Worm (Caenorhabditis elegans) whole organism, L2 larva: ENCODE data around the gene Y41D4B.1.

Experiments
- C34F6.9 ChIP-seq: fragments of 150-350 bp; optimal IDR thresholded peaks from 2 replicates; lab custom pipeline; 2014; ENCODE audit warnings: missing biosample characterization, missing genetic modification characterization
- F13H6.1 ChIP-seq: sonication (generic microtip); optimal IDR thresholded peaks from 2 replicates; lab custom pipeline; 2016; ENCODE audit warnings: missing genetic modification characterization, missing compliant biosample characterization
- Y55F3AM.14 ChIP-seq: fragments of 200-800 bp; sonication (Bioruptor generic); optimal IDR thresholded peaks from 2 replicates; lab custom pipeline; 2018; ENCODE audit warnings: mild to moderate bottlenecking, missing genetic modification characterization, missing compliant biosample characterization
- ZK546.5 ChIP-seq: sonication (generic microtip); optimal IDR thresholded peaks from 2 replicates; lab custom pipeline; 2017; ENCODE audit warnings: missing biosample characterization, missing genetic modification characterization
- alr-1 ChIP-seq: fragments of 150-350 bp; optimal IDR thresholded peaks from 2 replicates; lab custom pipeline; 2014; ENCODE audit warnings: missing biosample characterization, missing genetic modification characterization
- aly-2 ChIP-seq: fragments of 150-350 bp; optimal IDR thresholded peaks from 2 replicates; lab custom pipeline; 2014; ENCODE audit warnings: missing biosample characterization, missing genetic modification characterization
- ama-1 ChIP-seq: fragments of 150-350 bp; optimal IDR thresholded peaks from 2 replicates; lab custom pipeline; 2018; ENCODE audit warnings: inconsistent platforms
- ceh-16 ChIP-seq: fragments of 150-350 bp; optimal IDR thresholded peaks from 2 replicates; lab custom pipeline; 2014; ENCODE audit warnings: missing biosample characterization, missing genetic modification characterization
- dmd-4 ChIP-seq: sonication (generic microtip); optimal IDR thresholded peaks from 2 replicates; lab custom pipeline; 2017; ENCODE audit warnings: missing biosample characterization, missing genetic modification characterization
- egl-27 ChIP-seq: sonication (generic microtip); optimal IDR thresholded peaks from 3 replicates; lab custom pipeline; 2017; ENCODE audit warnings: missing biosample characterization, missing genetic modification reagents, missing genetic modification characterization
- elt-1 ChIP-seq: fragments of 150-350 bp; optimal IDR thresholded peaks from 2 replicates; lab custom pipeline; 2014; ENCODE audit warnings: missing biosample characterization, missing genetic modification characterization
- fos-1 ChIP-seq: fragments of 150-350 bp; optimal IDR thresholded peaks from 2 replicates; lab custom pipeline; 2014; ENCODE audit warnings: missing biosample characterization, missing genetic modification characterization
- gmeb-1 ChIP-seq: fragments of 150-350 bp; optimal IDR thresholded peaks from 2 replicates; lab custom pipeline; 2014; ENCODE audit warnings: missing biosample characterization, missing genetic modification characterization
- lin-11 ChIP-seq: fragments of 150-350 bp; sonication (generic microtip); optimal IDR thresholded peaks from 2 replicates; lab custom pipeline; 2014; ENCODE audit warnings: missing biosample characterization, missing genetic modification characterization, inconsistent platforms, mixed read lengths
- lin-13 ChIP-seq: fragments of 150-350 bp; optimal IDR thresholded peaks from 2 replicates; lab custom pipeline; 2014; ENCODE audit warnings: missing biosample characterization, missing genetic modification reagents, missing genetic modification characterization
- lsy-2 ChIP-seq, 2 experiments: fragments of 150-350 bp in 1 of 2; sonication (generic microtip) in 1 of 2; optimal IDR thresholded peaks; 2 replicates each; lab custom pipeline; 2014 to 2017; ENCODE audit warnings: missing biosample characterization in 2 of 2, missing genetic modification characterization in 2 of 2
- mab-5 ChIP-seq: fragments of 150-350 bp; optimal IDR thresholded peaks from 2 replicates; lab custom pipeline; 2014; ENCODE audit warnings: missing biosample characterization, missing genetic modification characterization
- mbf-1 ChIP-seq: sonication (generic microtip); optimal IDR thresholded peaks from 2 replicates; lab custom pipeline; 2017; ENCODE audit warnings: missing biosample characterization, missing genetic modification characterization
- mdl-1 ChIP-seq, 2 experiments: fragments of 150-350 bp in 1 of 2; sonication (generic microtip) in 1 of 2; optimal IDR thresholded peaks; 2 replicates each; lab custom pipeline; 2017; ENCODE audit warnings: missing biosample characterization in 2 of 2, missing genetic modification characterization in 2 of 2
- nhr-10 ChIP-seq: sonication (generic microtip); optimal IDR thresholded peaks from 2 replicates; lab custom pipeline; 2017; ENCODE audit warnings: missing biosample characterization, missing genetic modification characterization
- nhr-11 ChIP-seq: fragments of 150-350 bp; optimal IDR thresholded peaks from 2 replicates; lab custom pipeline; 2014; ENCODE audit warnings: missing biosample characterization, missing genetic modification characterization
- nhr-12 ChIP-seq: fragments of 150-350 bp; optimal IDR thresholded peaks from 2 replicates; lab custom pipeline; 2014; ENCODE audit warnings: missing biosample characterization, missing genetic modification characterization
- nhr-129 ChIP-seq: fragments of 150-350 bp; optimal IDR thresholded peaks from 2 replicates; lab custom pipeline; 2014; ENCODE audit warnings: missing biosample characterization, missing genetic modification characterization
- nhr-21 ChIP-seq: fragments of 150-350 bp; optimal IDR thresholded peaks from 2 replicates; lab custom pipeline; 2014; ENCODE audit warnings: missing biosample characterization, missing genetic modification characterization
- nhr-23 ChIP-seq: fragments of 150-350 bp; optimal IDR thresholded peaks from 2 replicates; lab custom pipeline; 2014; ENCODE audit warnings: missing biosample characterization, missing genetic modification reagents, missing genetic modification characterization
- nhr-237 ChIP-seq: fragments of 150-350 bp; optimal IDR thresholded peaks from 2 replicates; lab custom pipeline; 2014; ENCODE audit warnings: missing biosample characterization, missing genetic modification characterization
- nhr-25 ChIP-seq: fragments of 150-350 bp; sonication (generic microtip); optimal IDR thresholded peaks from 3 replicates; lab custom pipeline; 2014; ENCODE audit warnings: missing biosample characterization, missing genetic modification characterization
- nhr-6 ChIP-seq: fragments of 150-350 bp; optimal IDR thresholded peaks from 2 replicates; lab custom pipeline; 2014; ENCODE audit warnings: missing biosample characterization, missing genetic modification characterization
- nhr-77 ChIP-seq: fragments of 150-350 bp; optimal IDR thresholded peaks from 2 replicates; lab custom pipeline; 2014; ENCODE audit warnings: missing biosample characterization, missing genetic modification characterization
- peb-1 ChIP-seq: fragments of 150-350 bp; optimal IDR thresholded peaks from 2 replicates; lab custom pipeline; 2014; ENCODE audit warnings: missing biosample characterization, missing genetic modification characterization
- sem-4 ChIP-seq: fragments of 150-350 bp; optimal IDR thresholded peaks from 2 replicates; lab custom pipeline; 2014; ENCODE audit warnings: missing biosample characterization, missing genetic modification reagents, missing genetic modification characterization
- skn-1 ChIP-seq: sonication (generic microtip); optimal IDR thresholded peaks from 2 replicates; lab custom pipeline; 2017; ENCODE audit warnings: missing biosample characterization, missing genetic modification characterization
- sma-3 ChIP-seq: sonication (generic microtip); optimal IDR thresholded peaks from 2 replicates; lab custom pipeline; 2016; ENCODE audit warnings: missing genetic modification reagents, missing genetic modification characterization, missing compliant biosample characterization
- sma-9 ChIP-seq, 2 experiments: fragments of 150-350 bp in 1 of 2; sonication (generic microtip) in 1 of 2; optimal IDR thresholded peaks; 2 replicates each; lab custom pipeline; 2014 to 2016; ENCODE audit warnings: missing genetic modification characterization in 2 of 2, mild to moderate bottlenecking in 1 of 2, missing biosample characterization in 1 of 2, missing compliant biosample characterization in 1 of 2, missing genetic modification reagents in 1 of 2, moderate library complexity in 1 of 2
- unc-62 ChIP-seq: fragments of 150-350 bp; optimal IDR thresholded peaks from 2 replicates; lab custom pipeline; 2014; ENCODE audit warnings: missing biosample characterization, missing genetic modification reagents, missing genetic modification characterization
- ztf-1 ChIP-seq: fragments of 200-800 bp; sonication (Bioruptor generic); conservative IDR thresholded peaks from 2 replicates; pipeline ENCODE4 v1.3.6; 2022; ENCODE audit warnings: missing genetic modification characterization, missing compliant biosample characterization
- ztf-11 ChIP-seq: sonication (generic microtip); optimal IDR thresholded peaks from 2 replicates; lab custom pipeline; 2017; ENCODE audit warnings: missing biosample characterization, missing genetic modification characterization
- ztf-4 ChIP-seq: fragments of 150-350 bp; optimal IDR thresholded peaks from 2 replicates; lab custom pipeline; 2014; ENCODE audit warnings: missing biosample characterization, missing genetic modification characterization

Y41D4B.1 gene

ce11 chrIV:1679227-1679626, 6.7 kb downstream of the Y41D4B.1 start:
- no peak for TF ChIP-seq sma-9 (GFP tag; optimal IDR thresholded peaks at IDR 0.05; lab: Kevin White, UChicago)
- TF ChIP-seq sma-9 (tag; optimal IDR thresholded peaks at IDR 0.05; lab: Kevin White, UChicago) = no peak
- TF ChIP-seq mab-5 (tag; lab: Kevin White, UChicago) = no peak
- no peak for TF ChIP-seq nhr-12 (tag; lab: Kevin White, UChicago)
- no peak for TF ChIP-seq elt-1 (tag; lab: Kevin White, UChicago)
- no peak for TF ChIP-seq nhr-237 (tag; lab: Kevin White, UChicago)
- TF ChIP-seq ZK546.5 (tag; lab: Kevin White, UChicago) = no peak
- TF ChIP-seq lin-13 (GFP tag; lab: Kevin White, UChicago) = no peak
- TF ChIP-seq fos-1 (tag; lab: Kevin White, UChicago) = no peak
- TF ChIP-seq lin-11 (tag; lab: Kevin White, UChicago) = no peak
- TF ChIP-seq nhr-11 (tag; lab: Kevin White, UChicago) = no peak
- TF ChIP-seq sem-4 (tag; lab: Kevin White, UChicago) = no peak
- TF ChIP-seq ztf-11 (tag; lab: Kevin White, UChicago) = no peak
- TF ChIP-seq dmd-4 (tag; lab: Kevin White, UChicago) = no peak
- no peak for TF ChIP-seq nhr-25 (tag; lab: Kevin White, UChicago)
- no peak for TF ChIP-seq egl-27 (tag; lab: Kevin White, UChicago)
- no peak for TF ChIP-seq nhr-23 (tag; lab: Kevin White, UChicago)

DNA sequence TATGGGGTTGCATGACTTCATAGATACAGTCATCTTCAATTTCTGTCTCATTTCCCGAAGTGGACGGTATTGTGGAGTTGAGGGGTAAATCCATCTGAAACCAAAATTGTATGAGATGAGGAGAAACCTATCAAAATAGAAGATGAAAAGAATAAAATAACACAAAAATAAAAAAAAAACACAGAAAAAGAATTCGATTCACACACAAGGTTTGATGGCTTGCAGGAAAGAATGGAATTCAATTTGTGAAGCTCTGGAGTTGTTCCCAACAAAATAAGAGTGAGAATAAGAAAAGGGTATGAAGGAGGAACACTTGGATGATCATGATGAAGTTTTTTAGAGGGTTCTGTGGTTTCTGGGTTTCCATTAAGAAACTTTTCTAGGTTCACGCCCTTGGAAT, 9.6 kb downstream of the Y41D4B.1 start, which contains the start of gene Y41D4B.24:
Y41D4B.24 (minus strand) TSS at position 101 of the 400 bp plus-strand sequence.
- TF ChIP-seq ztf-4 (tag; lab: Kevin White, UChicago) (no peak), aly-2 (tag; lab: Kevin White, UChicago) (no peak), fos-1 (tag; lab: Kevin White, UChicago) (no peak), peb-1 (tag; lab: Kevin White, UChicago) (no peak), Y55F3AM.14 (GFP tag; lab: Kevin White, UChicago) (no peak), sem-4 (tag; lab: Kevin White, UChicago) (no peak), ceh-16 (tag; lab: Kevin White, UChicago) (no peak), nhr-12 (tag; lab: Kevin White, UChicago) (no peak), nhr-77 (no peak), sma-3 (GFP tag; lab: Kevin White, UChicago) (no peak), mdl-1 (tag; optimal IDR thresholded peaks at IDR 0.05; lab: Kevin White, UChicago) (no peak)
- TF ChIP-seq, all 48 proteins: peak for 0

- TF ChIP-seq alr-1 (no peak), nhr-25 (tag; lab: Kevin White, UChicago) (no peak), ztf-1 (GFP tag; lab: Robert Waterston, UW) (no peak), peb-1 (tag; lab: Kevin White, UChicago) (no peak), sem-4 (tag; lab: Kevin White, UChicago) (no peak), egl-27 (tag; lab: Kevin White, UChicago) (no peak)
These were observed 14.7 kb downstream of the Y41D4B.1 start for ce11 chrIV:1687151-1687550.

DNA sequence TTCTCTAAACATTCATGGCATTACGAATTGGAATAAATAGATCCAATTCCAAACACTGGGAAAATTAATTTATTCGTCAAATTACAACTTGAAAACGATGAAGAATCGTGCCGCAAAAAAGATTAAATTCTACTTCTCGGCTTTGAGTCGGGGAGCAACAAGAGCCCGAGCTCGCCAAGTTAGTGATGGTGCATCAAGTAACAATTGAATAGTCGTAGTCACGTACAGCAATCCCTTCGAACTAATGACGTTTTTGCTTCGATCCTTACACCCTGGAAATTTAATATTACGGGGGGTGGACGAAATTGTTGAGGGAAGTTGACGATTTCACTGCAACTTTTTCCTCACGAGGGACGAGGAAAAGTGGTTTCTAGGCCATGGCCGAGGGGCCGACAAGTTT, 19.2 kb downstream of the Y41D4B.1 start:
- TF ChIP-seq nhr-6 = no peak
- no peak for TF ChIP-seq unc-62 (GFP tag; lab: Kevin White, UChicago)
- TF ChIP-seq nhr-10 (tag; lab: Kevin White, UChicago) = no peak
- no peak for TF ChIP-seq skn-1
- no peak for TF ChIP-seq lsy-2 (tag; optimal IDR thresholded peaks at IDR 0.05; lab: Kevin White, UChicago)
- TF ChIP-seq elt-1 (tag; lab: Kevin White, UChicago) = no peak
- no peak for TF ChIP-seq C34F6.9 (tag; lab: Kevin White, UChicago)
- no peak for TF ChIP-seq aly-2 (tag; lab: Kevin White, UChicago)
- no peak for TF ChIP-seq gmeb-1 (tag; lab: Kevin White, UChicago)
- no peak for TF ChIP-seq mbf-1
- no peak for TF ChIP-seq nhr-129 (tag; lab: Kevin White, UChicago)
- TF ChIP-seq nhr-25 (tag; lab: Kevin White, UChicago) = no peak
- no peak for TF ChIP-seq nhr-21 (tag; lab: Kevin White, UChicago)
- TF ChIP-seq ama-1 = no peak
- no peak for TF ChIP-seq F13H6.1 (tag; lab: Kevin White, UChicago)
- no peak for TF ChIP-seq lin-13 (GFP tag; lab: Kevin White, UChicago)
